Worm (Caenorhabditis elegans) whole organism, L1 larva: ENCODE results near the gene klp-19.

Experiments
- Y116A8C.19 ChIP-seq: sonication (generic microtip); optimal IDR thresholded peaks from 2 replicates; lab custom pipeline; 2016; ENCODE audit warnings: missing compliant biosample characterization, missing genetic modification characterization, borderline replicate concordance
- aha-1 ChIP-seq: fragments of 150-350 bp; optimal IDR thresholded peaks from 2 replicates; lab custom pipeline; 2014; ENCODE audit warnings: missing biosample characterization, missing genetic modification characterization
- ceh-8 ChIP-seq: fragments of 200-800 bp; sonication (Bioruptor generic); optimal IDR thresholded peaks from 2 replicates; lab custom pipeline; 2018; ENCODE audit warnings: mild to moderate bottlenecking, missing genetic modification characterization, moderate library complexity, missing compliant biosample characterization
- ceh-82 ChIP-seq, 3 experiments: fragments of 150-350 bp in 1 of 3; sonication (generic microtip) in 2 of 3; optimal IDR thresholded peaks; 2 replicates each; lab custom pipeline; 2014 to 2017; ENCODE audit warnings: missing biosample characterization in 3 of 3, missing genetic modification characterization in 3 of 3
- ceh-88 ChIP-seq: fragments of 200-800 bp; sonication (Bioruptor generic); IDR thresholded peaks from 2 replicates; pipeline ENCODE4 v1.3.6; 2022; ENCODE audit warnings: missing genetic modification characterization, missing compliant biosample characterization
- ces-1 ChIP-seq: fragments of 150-350 bp; optimal IDR thresholded peaks from 2 replicates; lab custom pipeline; 2014; ENCODE audit warnings: missing biosample characterization, missing genetic modification reagents, missing genetic modification characterization
- dpl-1 ChIP-seq, 3 experiments: fragments of 150-350 bp in 2 of 3; sonication (generic microtip) in 1 of 3; optimal IDR thresholded peaks; 2 replicates each; lab custom pipeline; 2014 to 2017; ENCODE audit warnings: missing biosample characterization in 3 of 3, missing genetic modification characterization in 3 of 3, missing genetic modification reagents in 3 of 3
- dsc-1 ChIP-seq: sonication (generic microtip); optimal IDR thresholded peaks from 2 replicates; lab custom pipeline; 2016; ENCODE audit warnings: mild to moderate bottlenecking, missing genetic modification characterization, missing compliant biosample characterization
- efl-1 ChIP-seq, 4 experiments: fragments of 150-350 bp; optimal IDR thresholded peaks in 3 of 4; peaks in 1 of 4; 1 replicate in 1 of 4; 2 replicates in 3 of 4; lab custom pipeline; 2014; ENCODE audit warnings: missing biosample characterization in 2 of 4, missing genetic modification characterization in 2 of 4, missing genetic modification reagents in 2 of 4
- efl-3 ChIP-seq: fragments of 200-800 bp; sonication (Bioruptor generic); optimal IDR thresholded peaks from 2 replicates; lab custom pipeline; 2018; ENCODE audit warnings: mild to moderate bottlenecking, missing genetic modification characterization, missing compliant biosample characterization
- fkh-10 ChIP-seq: sonication (generic microtip); optimal IDR thresholded peaks from 2 replicates; lab custom pipeline; 2017; ENCODE audit warnings: missing biosample characterization, missing genetic modification reagents, missing genetic modification characterization
- fkh-4 ChIP-seq: sonication (generic microtip); optimal IDR thresholded peaks from 2 replicates; lab custom pipeline; 2016; ENCODE audit warnings: missing compliant biosample characterization, missing genetic modification characterization, borderline replicate concordance
- fkh-8 ChIP-seq: sonication (generic microtip); optimal IDR thresholded peaks from 2 replicates; lab custom pipeline; 2016; ENCODE audit warnings: mild to moderate bottlenecking, missing genetic modification characterization, missing compliant biosample characterization
- fos-1 ChIP-seq: fragments of 150-350 bp; optimal IDR thresholded peaks from 2 replicates; lab custom pipeline; 2014; ENCODE audit warnings: missing biosample characterization, missing genetic modification characterization
- hlh-17 ChIP-seq: fragments of 200-800 bp; sonication (Bioruptor generic); optimal IDR thresholded peaks from 2 replicates; lab custom pipeline; 2018; ENCODE audit warnings: missing genetic modification characterization, mild to moderate bottlenecking, missing compliant biosample characterization, moderate library complexity, borderline replicate concordance
- hpl-2 ChIP-seq: fragments of 150-350 bp; optimal IDR thresholded peaks from 2 replicates; lab custom pipeline; 2014; ENCODE audit warnings: missing biosample characterization, missing genetic modification reagents, missing genetic modification characterization
- isw-1 ChIP-seq: fragments of 200-800 bp; sonication (Bioruptor generic); IDR thresholded peaks from 2 replicates; pipeline ENCODE4 v1.3.6; 2022; ENCODE audit warnings: missing genetic modification characterization, missing compliant biosample characterization
- jun-1 ChIP-seq: fragments of 150-350 bp; optimal IDR thresholded peaks from 2 replicates; lab custom pipeline; 2014; ENCODE audit warnings: missing biosample characterization, missing genetic modification reagents, missing genetic modification characterization
- lin-13 ChIP-seq: fragments of 150-350 bp; optimal IDR thresholded peaks from 2 replicates; lab custom pipeline; 2014; ENCODE audit warnings: missing biosample characterization, missing genetic modification reagents, missing genetic modification characterization
- lin-14 ChIP-seq: fragments of 200-800 bp; sonication (Bioruptor generic); optimal IDR thresholded peaks from 2 replicates; lab custom pipeline; 2018; ENCODE audit warnings: mild to moderate bottlenecking, missing genetic modification characterization, moderate library complexity, missing compliant biosample characterization
- lin-15B ChIP-seq: fragments of 150-350 bp; sonication (generic microtip); optimal IDR thresholded peaks from 3 replicates; lab custom pipeline; 2014; ENCODE audit warnings: missing biosample characterization, missing genetic modification characterization
- lin-35 ChIP-seq, 2 experiments: fragments of 150-350 bp; optimal IDR thresholded peaks; 2 replicates each; lab custom pipeline; 2014; ENCODE audit warnings: missing biosample characterization in 2 of 2, missing genetic modification characterization in 2 of 2, missing genetic modification reagents in 2 of 2
- lsy-2 ChIP-seq, 2 experiments: fragments of 150-350 bp; optimal IDR thresholded peaks; 2 replicates each; lab custom pipeline; 2014; ENCODE audit warnings: missing biosample characterization in 2 of 2, missing genetic modification characterization in 2 of 2
- mdl-1 ChIP-seq, 2 experiments: fragments of 150-350 bp; optimal IDR thresholded peaks; 2 replicates each; lab custom pipeline; 2014 to 2017; ENCODE audit warnings: missing biosample characterization in 2 of 2, missing genetic modification characterization in 2 of 2, inconsistent platforms in 1 of 2
- nhr-28 ChIP-seq: fragments of 150-350 bp; optimal IDR thresholded peaks from 2 replicates; lab custom pipeline; 2014; ENCODE audit warnings: missing biosample characterization, missing genetic modification characterization
- nhr-47 ChIP-seq: sonication (generic microtip); optimal IDR thresholded peaks from 2 replicates; lab custom pipeline; 2016; ENCODE audit warnings: mild to moderate bottlenecking, missing genetic modification characterization, moderate library complexity, missing compliant biosample characterization
- nhr-71 ChIP-seq: sonication (generic microtip); optimal IDR thresholded peaks from 2 replicates; lab custom pipeline; 2016; ENCODE audit warnings: mild to moderate bottlenecking, missing genetic modification characterization, moderate library complexity, missing compliant biosample characterization
- nhr-77 ChIP-seq: fragments of 150-350 bp; optimal IDR thresholded peaks from 2 replicates; lab custom pipeline; 2014; ENCODE audit warnings: missing biosample characterization, missing genetic modification characterization
- nhr-85 ChIP-seq: sonication (generic microtip); peaks from one replicate; lab custom pipeline; 2016; ENCODE audit warnings: missing genetic modification characterization, inconsistent platforms, missing compliant biosample characterization
- pag-3 ChIP-seq: sonication (generic microtip); optimal IDR thresholded peaks from 2 replicates; lab custom pipeline; 2017; ENCODE audit warnings: missing genetic modification characterization, mild to moderate bottlenecking, missing compliant biosample characterization, antibody characterized with exemption, borderline replicate concordance; ENCODE audit not compliant: insufficient read depth
- pax-3 ChIP-seq: fragments of 200-800 bp; sonication (Bioruptor generic); optimal IDR thresholded peaks from 2 replicates; lab custom pipeline; 2018; ENCODE audit warnings: mild to moderate bottlenecking, missing genetic modification characterization, moderate library complexity, missing compliant biosample characterization
- skn-1 ChIP-seq: fragments of 150-350 bp; optimal IDR thresholded peaks from 2 replicates; lab custom pipeline; 2014; ENCODE audit warnings: missing biosample characterization, missing genetic modification characterization
- snpc-4 ChIP-seq: fragments of 150-350 bp; optimal IDR thresholded peaks from 2 replicates; lab custom pipeline; 2014; ENCODE audit warnings: missing biosample characterization, missing genetic modification characterization
- sup-37 ChIP-seq: fragments of 200-800 bp; sonication (Bioruptor generic); optimal IDR thresholded peaks from 2 replicates; lab custom pipeline; 2018; ENCODE audit warnings: mild to moderate bottlenecking, missing genetic modification characterization, missing compliant biosample characterization
- swsn-7 ChIP-seq: sonication (generic microtip); optimal IDR thresholded peaks from 2 replicates; lab custom pipeline; 2016; ENCODE audit warnings: missing genetic modification characterization, missing compliant biosample characterization
- tbx-2 ChIP-seq: sonication (generic microtip); optimal IDR thresholded peaks from 2 replicates; lab custom pipeline; 2016; ENCODE audit warnings: missing genetic modification characterization, missing compliant biosample characterization
- tlp-1 ChIP-seq: fragments of 150-350 bp; optimal IDR thresholded peaks from 2 replicates; lab custom pipeline; 2014; ENCODE audit warnings: missing biosample characterization, missing genetic modification characterization
- unc-130 ChIP-seq: fragments of 150-350 bp; optimal IDR thresholded peaks from 2 replicates; lab custom pipeline; 2017; ENCODE audit warnings: missing biosample characterization, missing genetic modification characterization, inconsistent platforms
- unc-62 ChIP-seq: fragments of 150-350 bp; optimal IDR thresholded peaks from 2 replicates; lab custom pipeline; 2014; ENCODE audit warnings: missing biosample characterization, missing genetic modification reagents, missing genetic modification characterization
- vab-15 ChIP-seq: sonication (generic microtip); optimal IDR thresholded peaks from 2 replicates; lab custom pipeline; 2017; ENCODE audit warnings: missing genotype, mild to moderate bottlenecking, missing genetic modification characterization, missing compliant biosample characterization
- ztf-11 ChIP-seq, 2 experiments: sonication (generic microtip); optimal IDR thresholded peaks; 2 replicates each; lab custom pipeline; 2016 to 2017; ENCODE audit warnings: missing genetic modification characterization in 2 of 2, missing biosample characterization in 1 of 2, missing compliant biosample characterization in 1 of 2

The klp-19 gene

ce11 chrIII:13307107-13307506, at the start of gene klp-19, which contains the start of gene slc-36.1 (continued):
- TF ChIP-seq skn-1 (tag; lab: Kevin White, UChicago) (peak; percentile 31), isw-1 (GFP tag; lab: Robert Waterston, UW) (peak; percentile 29), hlh-17 (GFP tag; lab: Kevin White, UChicago) (no peak), lin-13 (GFP tag; lab: Kevin White, UChicago) (peak; percentile 12), ceh-8 (GFP tag; lab: Kevin White, UChicago) (no peak), aha-1 (no peak)

ce11 chrIII:13350964-13351363, 43.9 kb upstream of the klp-19 start:
- no peak for TF ChIP-seq nhr-47 (tag; lab: Kevin White, UChicago)
- TF ChIP-seq vab-15 (tag; lab: Kevin White, UChicago), result no peak
- no peak for TF ChIP-seq ztf-11 (tag; optimal IDR thresholded peaks at IDR 0.05; lab: Kevin White, UChicago)
- no peak for TF ChIP-seq unc-62 (GFP tag; lab: Kevin White, UChicago)
- no peak for TF ChIP-seq Y116A8C.19 (tag; lab: Kevin White, UChicago)
- no peak for TF ChIP-seq mdl-1 (tag; optimal IDR thresholded peaks at IDR 0.05; lab: Kevin White, UChicago)
- no peak for TF ChIP-seq hlh-17 (GFP tag; lab: Kevin White, UChicago)
- TF ChIP-seq lsy-2 (tag; optimal IDR thresholded peaks at IDR 0.05; lab: Kevin White, UChicago), result peak in 1 of 2 experiments; percentile 12
- TF ChIP-seq ceh-88 (GFP tag; lab: Robert Waterston, UW), result no peak
- no peak for TF ChIP-seq pag-3 (tag; lab: Kevin White, UChicago)
- peak; percentile 3 for TF ChIP-seq nhr-71 (tag; lab: Kevin White, UChicago)
- peak; percentile 66 for TF ChIP-seq lin-14 (GFP tag; lab: Kevin White, UChicago)

ce11 chrIII:13348891-13349290, 41.8 kb upstream of the klp-19 start:
- TF ChIP-seq vab-15 (tag; lab: Kevin White, UChicago) (no peak), nhr-28 (tag; lab: Kevin White, UChicago) (no peak), unc-130 (tag; lab: Kevin White, UChicago) (no peak), nhr-71 (tag; lab: Kevin White, UChicago) (peak; percentile 10), fos-1 (tag; lab: Kevin White, UChicago) (no peak), ceh-82 (tag; optimal IDR thresholded peaks at IDR 0.05; lab: Kevin White, UChicago) (peak in 1 of 3 experiments; percentile 6), ztf-11 (tag; optimal IDR thresholded peaks at IDR 0.05; lab: Kevin White, UChicago) (no peak), ces-1 (no peak), jun-1 (tag; lab: Kevin White, UChicago) (no peak), lin-35 (GFP tag; optimal IDR thresholded peaks at IDR 0.05; lab: Kevin White, UChicago) (no peak), skn-1 (tag; lab: Kevin White, UChicago) (no peak), nhr-47 (tag; lab: Kevin White, UChicago) (peak; percentile 28), dsc-1 (tag; lab: Kevin White, UChicago) (peak; percentile 78), fkh-8 (tag; lab: Kevin White, UChicago) (peak; percentile 21)

ce11 chrIII:13347782-13348327, 40.8 kb upstream of the klp-19 start:
- TF ChIP-seq fkh-8 (tag; lab: Kevin White, UChicago), result peak; percentile 9
- peak; percentile 0 for TF ChIP-seq swsn-7
- TF ChIP-seq unc-62 (GFP tag; lab: Kevin White, UChicago), result no peak
- peak; percentile 66 for TF ChIP-seq dsc-1 (tag; lab: Kevin White, UChicago)
- peak; percentile 28 for TF ChIP-seq tbx-2
- TF ChIP-seq ceh-88 (GFP tag; lab: Robert Waterston, UW), result no peak
- TF ChIP-seq fkh-4 (tag; lab: Kevin White, UChicago), result peak; percentile 1
- TF ChIP-seq pax-3 (tag; lab: Kevin White, UChicago), result no peak
- peak in 1 of 2 experiments; percentile 18 for TF ChIP-seq lsy-2 (tag; optimal IDR thresholded peaks at IDR 0.05; lab: Kevin White, UChicago)
- TF ChIP-seq sup-37 (GFP tag; lab: Kevin White, UChicago), result no peak
- no peak for TF ChIP-seq tlp-1 (tag; lab: Kevin White, UChicago)
- no peak for TF ChIP-seq nhr-77 (tag; lab: Kevin White, UChicago)
- TF ChIP-seq ceh-82 (tag; optimal IDR thresholded peaks at IDR 0.05; lab: Kevin White, UChicago), result peak in 2 of 3 experiments; percentile 7 to 48
- TF ChIP-seq hpl-2 (GFP tag; lab: Kevin White, UChicago), result no peak
- no peak for TF ChIP-seq lin-15B (tag; lab: Kevin White, UChicago)
- TF ChIP-seq lin-14 (GFP tag; lab: Kevin White, UChicago), result peak; percentile 77
- no peak for TF ChIP-seq snpc-4 (tag; lab: Kevin White, UChicago)
- no peak for TF ChIP-seq efl-3 (GFP tag; lab: Kevin White, UChicago)
- TF ChIP-seq nhr-71 (tag; lab: Kevin White, UChicago), result peak; percentile 33
- TF ChIP-seq nhr-47 (tag; lab: Kevin White, UChicago), result peak; percentile 11
- TF ChIP-seq nhr-85 (tag; lab: Kevin White, UChicago), result no peak
- TF ChIP-seq isw-1 (GFP tag; lab: Robert Waterston, UW), result 0 out of 2 replicates have a peak, but pooled peaks have one; percentile 12
- TF ChIP-seq fkh-10 (GFP tag; lab: Kevin White, UChicago), result no peak
- no peak for TF ChIP-seq pag-3 (tag; lab: Kevin White, UChicago)
- peak in 1 of 2 experiments; percentile 3 for TF ChIP-seq efl-1 (optimal IDR thresholded peaks at IDR 0.05; lab: Kevin White, UChicago)
- no peak for TF ChIP-seq efl-1 (GFP tag; optimal IDR thresholded peaks at IDR 0.05 in 1 of 2; lab: Kevin White, UChicago)
- no peak for TF ChIP-seq dpl-1 (GFP tag; optimal IDR thresholded peaks at IDR 0.05; lab: Kevin White, UChicago)
